Worm (Caenorhabditis elegans) whole organism, L3 larva: ENCODE measurements around the gene dlat-2.

Source experiments
- ZK546.5 ChIP-seq: sonication (generic microtip); optimal IDR thresholded peaks from 2 replicates; lab custom pipeline; 2017; ENCODE audit warnings: missing biosample characterization, missing genetic modification characterization
- aly-2 ChIP-seq: fragments of 150-350 bp; optimal IDR thresholded peaks from 2 replicates; lab custom pipeline; 2014; ENCODE audit warnings: missing biosample characterization, missing genetic modification characterization
- ama-1 ChIP-seq: fragments of 150-350 bp; optimal IDR thresholded peaks from 2 replicates; lab custom pipeline; 2018
- ceh-16 ChIP-seq: sonication (generic microtip); optimal IDR thresholded peaks from 2 replicates; lab custom pipeline; 2017; ENCODE audit warnings: missing biosample characterization, missing genetic modification characterization
- ceh-82 ChIP-seq: fragments of 150-350 bp; optimal IDR thresholded peaks from 2 replicates; lab custom pipeline; 2014; ENCODE audit warnings: missing biosample characterization, missing genetic modification characterization
- daf-12 ChIP-seq: fragments of 150-350 bp; optimal IDR thresholded peaks from 2 replicates; lab custom pipeline; 2014; ENCODE audit warnings: missing biosample characterization, missing genetic modification reagents, missing genetic modification characterization
- egl-5 ChIP-seq: fragments of 150-350 bp; optimal IDR thresholded peaks from 2 replicates; lab custom pipeline; 2017; ENCODE audit warnings: missing biosample characterization, missing genetic modification reagents, missing genetic modification characterization, inconsistent platforms
- elt-1 ChIP-seq: fragments of 150-350 bp; optimal IDR thresholded peaks from 2 replicates; lab custom pipeline; 2014; ENCODE audit warnings: missing biosample characterization, missing genetic modification characterization
- elt-3 ChIP-seq, 3 experiments: fragments of 150-350 bp in 1 of 3; sonication (generic microtip) in 2 of 3; optimal IDR thresholded peaks; 2 replicates in 2 of 3; 4 replicates in 1 of 3; lab custom pipeline; 2014 to 2017; ENCODE audit warnings: missing biosample characterization in 3 of 3, missing genetic modification characterization in 3 of 3
- eor-1 ChIP-seq, 2 experiments: fragments of 150-350 bp; optimal IDR thresholded peaks; 2 replicates each; lab custom pipeline; 2014 to 2018; ENCODE audit warnings: missing biosample characterization in 2 of 2, missing genetic modification characterization in 2 of 2
- fkh-10 ChIP-seq: sonication (generic microtip); optimal IDR thresholded peaks from 2 replicates; lab custom pipeline; 2017; ENCODE audit warnings: missing biosample characterization, missing genetic modification reagents, missing genetic modification characterization
- fkh-2 ChIP-seq: fragments of 150-350 bp; optimal IDR thresholded peaks from 2 replicates; lab custom pipeline; 2014; ENCODE audit warnings: missing biosample characterization, missing genetic modification reagents, missing genetic modification characterization
- fos-1 ChIP-seq: fragments of 150-350 bp; optimal IDR thresholded peaks from 2 replicates; lab custom pipeline; 2014; ENCODE audit warnings: missing biosample characterization, missing genetic modification characterization
- jun-1 ChIP-seq: fragments of 150-350 bp; optimal IDR thresholded peaks from 2 replicates; lab custom pipeline; 2014; ENCODE audit warnings: missing biosample characterization, missing genetic modification reagents, missing genetic modification characterization
- lin-15B ChIP-seq: fragments of 150-350 bp; optimal IDR thresholded peaks from 2 replicates; lab custom pipeline; 2014; ENCODE audit warnings: missing biosample characterization, missing genetic modification characterization
- lin-39 ChIP-seq: fragments of 150-350 bp; optimal IDR thresholded peaks from 2 replicates; lab custom pipeline; 2018; ENCODE audit warnings: missing biosample characterization, missing genetic modification reagents, missing genetic modification characterization
- mdl-1 ChIP-seq: fragments of 150-350 bp; optimal IDR thresholded peaks from 2 replicates; lab custom pipeline; 2014; ENCODE audit warnings: missing biosample characterization, missing genetic modification characterization
- nhr-11 ChIP-seq: fragments of 150-350 bp; optimal IDR thresholded peaks from 2 replicates; lab custom pipeline; 2014; ENCODE audit warnings: missing biosample characterization, missing genetic modification characterization
- nhr-12 ChIP-seq: fragments of 150-350 bp; optimal IDR thresholded peaks from 2 replicates; lab custom pipeline; 2014; ENCODE audit warnings: missing biosample characterization, missing genetic modification characterization
- nhr-25 ChIP-seq: sonication (generic microtip); optimal IDR thresholded peaks from 2 replicates; lab custom pipeline; 2017; ENCODE audit warnings: missing biosample characterization, missing genetic modification characterization
- nhr-28 ChIP-seq: fragments of 150-350 bp; optimal IDR thresholded peaks from 2 replicates; lab custom pipeline; 2014; ENCODE audit warnings: missing biosample characterization, missing genetic modification characterization
- nhr-43 ChIP-seq: sonication (generic microtip); optimal IDR thresholded peaks from 2 replicates; lab custom pipeline; 2016; ENCODE audit warnings: mild to moderate bottlenecking, missing genetic modification characterization, missing compliant biosample characterization; ENCODE audit not compliant: poor library complexity, severe bottlenecking
- nhr-67 ChIP-seq: fragments of 150-350 bp; optimal IDR thresholded peaks from 2 replicates; lab custom pipeline; 2014; ENCODE audit warnings: missing biosample characterization, missing genetic modification characterization
- pha-4 ChIP-seq: fragments of 150-350 bp; optimal IDR thresholded peaks from 2 replicates; lab custom pipeline; 2014; ENCODE audit warnings: missing biosample characterization, missing genetic modification reagents, missing genetic modification characterization
- pqm-1 ChIP-seq: fragments of 150-350 bp; optimal IDR thresholded peaks from 2 replicates; lab custom pipeline; 2017; ENCODE audit warnings: missing biosample characterization, missing genetic modification characterization, inconsistent platforms
- skn-1 ChIP-seq: fragments of 150-350 bp; optimal IDR thresholded peaks from 2 replicates; lab custom pipeline; 2014; ENCODE audit warnings: missing biosample characterization, missing genetic modification characterization
- unc-39 ChIP-seq: sonication (generic microtip); optimal IDR thresholded peaks from 4 replicates; lab custom pipeline; 2017; ENCODE audit warnings: missing biosample characterization, missing genetic modification characterization
- unc-62 ChIP-seq: fragments of 150-350 bp; sonication (generic microtip); optimal IDR thresholded peaks from 4 replicates; lab custom pipeline; 2014; ENCODE audit warnings: missing biosample characterization, missing genetic modification reagents, missing genetic modification characterization
- ztf-11 ChIP-seq: fragments of 150-350 bp; optimal IDR thresholded peaks from 2 replicates; lab custom pipeline; 2014; ENCODE audit warnings: missing biosample characterization, missing genetic modification characterization
- ztf-4 ChIP-seq: fragments of 150-350 bp; optimal IDR thresholded peaks from 2 replicates; lab custom pipeline; 2014; ENCODE audit warnings: missing biosample characterization, missing genetic modification characterization

Gene dlat-2

ce11 chrIV:17346599-17347218 lies 33.7 kb upstream of the dlat-2 start, which contains the start of the genes clec-197 and clec-198:
TSS of gene clec-197 (minus strand) at chrIV:17346699.
TSS of gene clec-198 (plus strand) at chrIV:17347168.
- no peak for TF ChIP-seq ztf-11 (tag; lab: Kevin White, UChicago)
- TF ChIP-seq, all 47 proteins: peak for 0

ce11 chrIV:17351586-17351985 lies 28.8 kb upstream of the dlat-2 start, which contains the start of gene clec-199:
TSS of gene clec-199 (plus strand) at chrIV:17351886.
- TF ChIP-seq fkh-2 (tag; lab: Kevin White, UChicago): no peak
- no peak for TF ChIP-seq daf-12 (tag; lab: Kevin White, UChicago)
- no peak for TF ChIP-seq egl-5 (tag; lab: Kevin White, UChicago)
- no peak for TF ChIP-seq pha-4
- no peak for TF ChIP-seq nhr-12 (tag; lab: Kevin White, UChicago)
- TF ChIP-seq nhr-28: no peak
- TF ChIP-seq pqm-1: no peak
- TF ChIP-seq ama-1: no peak
- no peak for TF ChIP-seq elt-3 (tag; optimal IDR thresholded peaks at IDR 0.05; lab: Kevin White, UChicago)
- no peak for TF ChIP-seq lin-15B (tag; lab: Kevin White, UChicago)
- no peak for TF ChIP-seq nhr-67
- no peak for TF ChIP-seq ceh-82 (tag; lab: Kevin White, UChicago)
- TF ChIP-seq ztf-11 (tag; lab: Kevin White, UChicago): no peak
- TF ChIP-seq ztf-4: no peak
- no peak for TF ChIP-seq fkh-10
- TF ChIP-seq eor-1 (tag; optimal IDR thresholded peaks at IDR 0.05; lab: Kevin White, UChicago): no peak
- TF ChIP-seq unc-62 (GFP tag; lab: Kevin White, UChicago): no peak
- TF ChIP-seq nhr-43 (tag; lab: Kevin White, UChicago): no peak
- no peak for TF ChIP-seq mdl-1 (tag; lab: Kevin White, UChicago)
- no peak for TF ChIP-seq fos-1 (tag; lab: Kevin White, UChicago)

ce11 chrIV:17361143-17361542 lies 19.3 kb upstream of the dlat-2 start, which contains the start of gene clec-202:
TSS of gene clec-202 (plus strand) at chrIV:17361443.
- TF ChIP-seq ztf-11 (tag; lab: Kevin White, UChicago): no peak
- TF ChIP-seq ceh-82 (tag; lab: Kevin White, UChicago): no peak
- no peak for TF ChIP-seq egl-5 (tag; lab: Kevin White, UChicago)
- no peak for TF ChIP-seq eor-1 (tag; optimal IDR thresholded peaks at IDR 0.05; lab: Kevin White, UChicago)
- TF ChIP-seq nhr-11 (tag; lab: Kevin White, UChicago): no peak
- TF ChIP-seq fos-1 (tag; lab: Kevin White, UChicago): no peak
- no peak for TF ChIP-seq nhr-25 (tag; lab: Kevin White, UChicago)
- TF ChIP-seq ZK546.5: no peak
- TF ChIP-seq jun-1 (tag; lab: Kevin White, UChicago): no peak

ce11 chrIV:17367294-17367693 lies 13.1 kb upstream of the dlat-2 start, which contains the start of gene zipt-17:
TSS of gene zipt-17 (minus strand) at chrIV:17367394.
- TF ChIP-seq unc-39 (tag; lab: Kevin White, UChicago) (no peak), elt-1 (tag; lab: Kevin White, UChicago) (no peak), lin-39 (tag; lab: Kevin White, UChicago) (no peak), pha-4 (no peak), nhr-43 (tag; lab: Kevin White, UChicago) (no peak), aly-2 (tag; lab: Kevin White, UChicago) (no peak), mdl-1 (tag; lab: Kevin White, UChicago) (no peak), pqm-1 (no peak), nhr-67 (no peak), elt-3 (tag; optimal IDR thresholded peaks at IDR 0.05; lab: Kevin White, UChicago) (no peak)
- TF ChIP-seq, all 47 proteins: peak for 0

ce11 chrIV:17368292-17368691 lies 12.1 kb upstream of the dlat-2 start, which contains the start of gene trh-1:
TSS of gene trh-1 (plus strand) at chrIV:17368592.
- TF ChIP-seq eor-1 (tag; optimal IDR thresholded peaks at IDR 0.05; lab: Kevin White, UChicago): no peak
- TF ChIP-seq skn-1 (tag; lab: Kevin White, UChicago): no peak
- no peak for TF ChIP-seq lin-39 (tag; lab: Kevin White, UChicago)
- TF ChIP-seq ceh-82 (tag; lab: Kevin White, UChicago): no peak
- no peak for TF ChIP-seq nhr-12 (tag; lab: Kevin White, UChicago)
- TF ChIP-seq elt-3 (tag; optimal IDR thresholded peaks at IDR 0.05; lab: Kevin White, UChicago): no peak

ce11 chrIV:17371469-17371868 lies 9.0 kb upstream of the dlat-2 start, which contains the start of gene C30H6.5:
TSS of gene C30H6.5 (plus strand) at chrIV:17371769.
- no peak for TF ChIP-seq pqm-1
- no peak for TF ChIP-seq fkh-10
- no peak for TF ChIP-seq ama-1
- no peak for TF ChIP-seq ceh-16 (tag; lab: Kevin White, UChicago)
- TF ChIP-seq, all 47 proteins: peak for 0
